Worm (Caenorhabditis elegans): Measurements from ENCODE around the gene F58A4.6.

DNA sequence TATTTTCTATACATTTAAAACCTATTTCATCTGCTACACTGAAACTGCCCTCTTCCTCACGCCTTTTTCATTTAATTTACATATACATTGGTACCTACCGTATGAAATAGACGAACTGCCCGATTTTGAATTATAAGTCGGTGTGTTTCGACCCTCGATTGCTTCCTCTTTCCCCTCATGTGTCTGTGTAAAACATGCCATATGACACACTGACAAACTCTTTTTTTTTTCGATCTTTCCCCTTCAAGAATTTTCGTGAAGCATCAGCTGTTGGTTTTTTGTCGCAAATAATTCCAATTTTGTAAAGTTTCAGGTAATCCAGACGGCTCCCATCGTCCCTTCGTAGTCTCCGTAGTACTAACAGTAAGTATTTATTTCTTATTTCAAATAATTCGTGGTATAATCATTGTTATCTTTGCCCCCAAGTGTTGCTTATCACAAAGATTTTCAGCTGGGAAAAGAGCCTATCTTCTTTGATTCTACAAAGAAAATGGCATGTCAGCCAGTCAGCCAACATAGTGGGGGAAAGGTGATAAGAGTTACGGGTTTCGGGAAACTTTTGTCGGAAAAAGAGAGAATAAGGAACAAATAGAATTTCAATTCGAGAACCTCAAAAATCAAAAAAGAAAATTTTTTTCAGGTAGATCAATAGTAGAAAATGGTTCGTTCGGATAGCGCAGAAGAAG lies 7.7 kb downstream of the F58A4.6 start:
- no peak for TF ChIP-seq cog-1 (tag; optimal IDR thresholded peaks at IDR 0.05)
- TF ChIP-seq ztf-29 (GFP tag; IDR thresholded peaks at IDR 0.05) = no peak
- no peak for TF ChIP-seq tab-1 (GFP tag; IDR thresholded peaks at IDR 0.05)
- no peak for TF ChIP-seq flt-1 (GFP tag; IDR thresholded peaks at IDR 0.05)
- TF ChIP-seq ztf-23 (GFP tag; IDR thresholded peaks at IDR 0.05) = no peak
- no peak for TF ChIP-seq klf-2 (GFP tag; conservative IDR thresholded peaks at IDR 0.05)
- no peak for TF ChIP-seq T22C8.4 (GFP tag; IDR thresholded peaks at IDR 0.05)

Measured in whole organism, midembryonic.